Worm (Caenorhabditis elegans) whole organism, early embryonic: ENCODE measurements around the gene kgb-2.

Source experiments
- ama-1 ChIP-seq: fragments of 150-350 bp; optimal IDR thresholded peaks from 2 replicates; lab custom pipeline; 2014
- ceh-13 ChIP-seq: fragments of 200-800 bp; sonication (Bioruptor generic); optimal IDR thresholded peaks from 2 replicates; lab custom pipeline; 2018; ENCODE audit warnings: mild to moderate bottlenecking, missing genetic modification characterization, missing compliant biosample characterization
- hnd-1 ChIP-seq: sonication (generic microtip); optimal IDR thresholded peaks from 2 replicates; lab custom pipeline; 2016; ENCODE audit warnings: missing genetic modification characterization, missing compliant biosample characterization
- sea-1 ChIP-seq: fragments of 200-800 bp; sonication (Bioruptor generic); conservative IDR thresholded peaks from 2 replicates; pipeline ENCODE4 v1.3.6; 2022; ENCODE audit warnings: missing genetic modification characterization, missing compliant biosample characterization
- tbx-11 ChIP-seq: fragments of 200-800 bp; sonication (Bioruptor generic); IDR thresholded peaks from 2 replicates; pipeline ENCODE4 v1.3.6; 2022; ENCODE audit warnings: missing genetic modification characterization, missing compliant biosample characterization
- tbx-37 ChIP-seq: fragments of 200-800 bp; sonication (Bioruptor generic); conservative IDR thresholded peaks from 2 replicates; pipeline ENCODE4 v1.3.6; 2022; ENCODE audit warnings: missing genetic modification reagents, missing genetic modification characterization, missing compliant biosample characterization
- tra-4 ChIP-seq: sonication (generic microtip); optimal IDR thresholded peaks from 2 replicates; lab custom pipeline; 2017; ENCODE audit warnings: missing genetic modification characterization, missing compliant biosample characterization

ce11 chrIV:3644863-3645378 is 38.3 kb downstream of the kgb-2 start:
- TF ChIP-seq ama-1 (lab: Kevin White, UChicago) = no peak
- TF ChIP-seq hnd-1 (tag; lab: Kevin White, UChicago) = no peak
- TF ChIP-seq sea-1 = no peak
- no peak for TF ChIP-seq ceh-13 (GFP tag; lab: Kevin White, UChicago)
- TF ChIP-seq tra-4 (tag; lab: Kevin White, UChicago) = no peak
- TF ChIP-seq tbx-37 (GFP tag; lab: Robert Waterston, UW) = no peak
- TF ChIP-seq tbx-11 (GFP tag; lab: Robert Waterston, UW) = no peak
